Fruit fly (Drosophila melanogaster): ENCODE data around the gene CG7213.

The CG7213 gene

DNA sequence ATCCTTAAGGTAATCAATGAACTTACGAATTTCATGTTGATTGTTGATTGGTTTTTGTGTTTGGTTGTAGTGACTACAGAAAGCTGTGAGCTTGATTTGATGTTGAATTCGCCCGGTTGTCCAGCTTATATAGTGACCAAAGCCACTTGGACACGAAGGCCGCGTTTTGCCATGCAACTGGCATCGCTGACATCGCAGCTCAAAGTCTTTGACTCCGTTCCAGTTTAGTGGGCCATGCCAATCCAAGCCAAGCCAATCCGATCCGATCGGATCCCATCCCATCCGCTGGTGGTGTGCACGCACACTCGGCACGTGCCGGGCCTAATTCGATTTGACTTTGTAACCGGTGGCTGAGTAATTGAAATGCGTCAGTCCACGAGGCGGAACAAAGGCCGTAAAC is 21.5 kb downstream of the CG7213 start, which contains the start of gene CG13674:
TSS of gene CG13674 (minus strand) at position 101 of the 400 bp plus-strand sequence.
- TF ChIP-seq Sin3A (optimal IDR thresholded peaks at IDR 0.05) (no peak), h (optimal IDR thresholded peaks at IDR 0.05) (no peak), insv (optimal IDR thresholded peaks at IDR 0.05) (no peak), ttk (optimal IDR thresholded peaks at IDR 0.05) (no peak), psq (optimal IDR thresholded peaks at IDR 0.05) (no peak)

- TF ChIP-seq Myc (optimal IDR thresholded peaks at IDR 0.05), result no peak
- no peak for TF ChIP-seq h (optimal IDR thresholded peaks at IDR 0.05)
- no peak for TF ChIP-seq Sin3A (optimal IDR thresholded peaks at IDR 0.05)
- TF ChIP-seq insv (optimal IDR thresholded peaks at IDR 0.05), result no peak
- TF ChIP-seq ttk (optimal IDR thresholded peaks at IDR 0.05), result no peak
- TF ChIP-seq psq (optimal IDR thresholded peaks at IDR 0.05), result no peak
Observed at dm6 chr3L:8214980-8215379, 25.4 kb downstream of the CG7213 start, which contains the start of gene CG8012. Gene CG8012, plus strand, starts transcription at chr3L:8215280.

- no peak for TF ChIP-seq psq (optimal IDR thresholded peaks at IDR 0.05)
- TF ChIP-seq h (optimal IDR thresholded peaks at IDR 0.05), result no peak
- TF ChIP-seq Myc (optimal IDR thresholded peaks at IDR 0.05), result no peak
- TF ChIP-seq ttk (optimal IDR thresholded peaks at IDR 0.05), result no peak
- TF ChIP-seq Sin3A (optimal IDR thresholded peaks at IDR 0.05), result no peak
- no peak for TF ChIP-seq insv (optimal IDR thresholded peaks at IDR 0.05)
Observed at dm6 chr3L:8211590-8211989, 28.8 kb downstream of the CG7213 start, which contains the start of gene CG8006. Gene CG8006, plus strand, starts transcription at chr3L:8211890.

- TF ChIP-seq ttk (optimal IDR thresholded peaks at IDR 0.05) (no peak), Sin3A (optimal IDR thresholded peaks at IDR 0.05) (no peak)
Observed at dm6 chr3L:8210596-8210995, 29.8 kb downstream of the CG7213 start, which contains the start of gene tut. Gene tut, minus strand, starts transcription at chr3L:8210743.

- TF ChIP-seq ttk (optimal IDR thresholded peaks at IDR 0.05) (no peak), h (optimal IDR thresholded peaks at IDR 0.05) (no peak)
Observed at dm6 chr3L:8202317-8202842, 38.0 kb downstream of the CG7213 start, which contains the start of the genes CG7366 and CG13679. Gene CG7366, minus strand, starts transcription at chr3L:8202417. Gene CG13679, plus strand, starts transcription at chr3L:8202792.

DNA sequence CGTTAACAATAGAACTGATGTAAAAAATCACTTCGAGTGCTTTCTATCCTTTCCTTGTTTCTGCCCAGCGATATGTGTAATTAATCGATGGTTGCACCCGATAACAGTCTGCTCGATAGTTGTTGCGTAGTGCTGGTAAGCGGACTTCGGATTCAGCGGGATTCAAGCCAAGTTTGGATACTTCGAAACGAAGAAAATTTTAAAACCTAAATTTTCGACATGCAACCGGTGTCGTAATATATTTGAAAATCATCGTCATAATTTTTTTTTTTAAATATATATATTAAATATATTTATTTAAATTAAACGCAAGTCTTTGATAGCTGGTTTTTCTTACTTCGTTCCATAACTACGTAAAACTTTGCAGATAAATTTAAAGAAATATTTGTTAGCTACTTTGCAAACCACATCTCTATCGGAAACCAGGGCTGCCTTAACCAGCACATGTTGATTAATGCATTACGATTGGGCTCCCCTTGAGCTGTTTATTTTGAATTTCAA is 42.6 kb downstream of the CG7213 start, which contains the start of the genes UbcE2M and Dhps:
TSS of gene UbcE2M (minus strand) at position 209 of the 501 bp plus-strand sequence.
TSS of gene Dhps (plus strand) at position 429 of the 501 bp plus-strand sequence.
- TF ChIP-seq Sin3A (optimal IDR thresholded peaks at IDR 0.05) (no peak), insv (optimal IDR thresholded peaks at IDR 0.05) (no peak), ttk (optimal IDR thresholded peaks at IDR 0.05) (no peak), psq (optimal IDR thresholded peaks at IDR 0.05) (no peak), h (optimal IDR thresholded peaks at IDR 0.05) (no peak), Myc (optimal IDR thresholded peaks at IDR 0.05) (no peak)

- no peak for TF ChIP-seq ttk (optimal IDR thresholded peaks at IDR 0.05)
Observed at dm6 chr3L:8193016-8193415, 47.4 kb downstream of the CG7213 start, which contains the start of gene CG7387. Gene CG7387, minus strand, starts transcription at chr3L:8193116.

DNA sequence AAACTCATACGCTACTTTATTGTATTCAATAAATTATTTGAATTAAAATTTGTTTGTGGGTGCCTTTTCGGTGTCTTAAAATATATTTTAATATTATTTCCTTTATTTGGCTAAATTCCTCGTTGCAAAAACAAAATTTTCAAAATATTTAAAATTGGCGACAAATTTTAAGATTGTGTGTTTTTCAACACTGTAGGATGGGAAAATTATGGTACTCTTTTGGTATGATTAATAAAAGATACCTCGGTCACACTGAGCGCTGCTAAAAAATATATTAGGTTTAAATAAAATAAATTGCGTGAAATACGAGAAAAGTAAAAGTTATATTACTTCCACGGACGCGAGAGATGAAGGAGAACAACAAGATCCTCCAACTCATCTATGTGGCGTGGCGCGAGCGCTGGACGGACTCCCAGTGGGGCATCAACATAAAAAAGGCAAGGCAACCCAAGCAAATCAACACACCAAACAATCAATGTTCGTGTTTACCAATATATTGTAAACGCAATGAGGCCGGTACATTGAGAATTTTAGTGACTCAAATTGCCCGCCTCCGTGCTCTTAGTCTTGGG is 49.3 kb downstream of the CG7213 start, which contains the start of gene MED24:
TSS of gene MED24 (plus strand) at position 229 of the 572 bp plus-strand sequence.
- TF ChIP-seq insv (optimal IDR thresholded peaks at IDR 0.05), result no peak
- TF ChIP-seq Myc (optimal IDR thresholded peaks at IDR 0.05), result no peak
- no peak for TF ChIP-seq Sin3A (optimal IDR thresholded peaks at IDR 0.05)
- TF ChIP-seq ttk (optimal IDR thresholded peaks at IDR 0.05), result no peak
- TF ChIP-seq h (optimal IDR thresholded peaks at IDR 0.05), result no peak
- TF ChIP-seq psq (optimal IDR thresholded peaks at IDR 0.05), result no peak

dm6 chr3L:8189234-8189633 is 51.2 kb downstream of the CG7213 start:
- TF ChIP-seq h (optimal IDR thresholded peaks at IDR 0.05) (no peak), Sin3A (optimal IDR thresholded peaks at IDR 0.05) (no peak), Myc (optimal IDR thresholded peaks at IDR 0.05) (no peak), insv (optimal IDR thresholded peaks at IDR 0.05) (no peak), psq (optimal IDR thresholded peaks at IDR 0.05) (no peak), ttk (optimal IDR thresholded peaks at IDR 0.05) (no peak)

dm6 chr3L:8187397-8187811 is 53.0 kb downstream of the CG7213 start:
- TF ChIP-seq Myc (optimal IDR thresholded peaks at IDR 0.05), result no peak
- no peak for TF ChIP-seq Sin3A (optimal IDR thresholded peaks at IDR 0.05)
- TF ChIP-seq ttk (optimal IDR thresholded peaks at IDR 0.05), result no peak
- no peak for TF ChIP-seq insv (optimal IDR thresholded peaks at IDR 0.05)
- TF ChIP-seq psq (optimal IDR thresholded peaks at IDR 0.05), result no peak
- TF ChIP-seq h (optimal IDR thresholded peaks at IDR 0.05), result no peak

- TF ChIP-seq ttk (optimal IDR thresholded peaks at IDR 0.05), result no peak
- TF ChIP-seq insv (optimal IDR thresholded peaks at IDR 0.05), result no peak
- TF ChIP-seq psq (optimal IDR thresholded peaks at IDR 0.05), result no peak
- no peak for TF ChIP-seq h (optimal IDR thresholded peaks at IDR 0.05)
- no peak for TF ChIP-seq Sin3A (optimal IDR thresholded peaks at IDR 0.05)
- no peak for TF ChIP-seq Myc (optimal IDR thresholded peaks at IDR 0.05)
Observed at dm6 chr3L:8186627-8187396, 53.6 kb downstream of the CG7213 start, which contains the start of the genes ERR and Atg18a. Gene ERR, minus strand, starts transcription at chr3L:8186671. Gene Atg18a, plus strand, starts transcription at chr3L:8186857.
